Worm (Caenorhabditis elegans): ENCODE results near the gene nos-2.

DNA sequence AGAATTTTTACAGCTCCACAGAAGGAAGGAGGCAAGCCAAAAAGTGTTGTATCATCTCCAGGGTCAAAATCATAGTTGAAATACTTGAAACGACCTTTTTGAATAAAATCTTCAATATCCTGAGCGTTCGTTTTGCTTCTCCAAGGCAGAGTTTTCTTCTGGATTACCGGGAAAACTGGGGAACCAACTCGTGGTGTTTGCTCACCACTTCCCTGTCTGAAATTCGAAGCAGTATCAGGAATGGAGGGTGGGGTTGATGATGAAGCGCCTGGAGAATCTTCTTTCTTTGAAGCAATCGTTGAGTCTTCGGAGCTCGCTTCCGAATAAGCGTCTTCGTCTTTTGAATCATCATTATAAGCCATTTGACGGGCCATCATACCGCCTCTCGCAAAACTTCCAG is 37.7 kb downstream of the nos-2 start:
- TF ChIP-seq unc-62 (GFP tag; optimal IDR thresholded peaks at IDR 0.05): no peak
- no peak for TF ChIP-seq nhr-237 (tag; optimal IDR thresholded peaks at IDR 0.05)
- no peak for TF ChIP-seq pax-3 (tag; optimal IDR thresholded peaks at IDR 0.05)
- no peak for TF ChIP-seq lin-39 (tag; optimal IDR thresholded peaks at IDR 0.05)
- no peak for TF ChIP-seq nhr-11 (tag; optimal IDR thresholded peaks at IDR 0.05)
- TF ChIP-seq pqm-1 (tag; optimal IDR thresholded peaks at IDR 0.05): no peak
- no peak for TF ChIP-seq efl-1 (optimal IDR thresholded peaks at IDR 0.05)
- no peak for TF ChIP-seq efl-1 (GFP tag; optimal IDR thresholded peaks at IDR 0.05 in 1 of 2)
- TF ChIP-seq blmp-1 (tag; optimal IDR thresholded peaks at IDR 0.05): no peak
- TF ChIP-seq zag-1 (tag; optimal IDR thresholded peaks at IDR 0.05): no peak
- no peak for TF ChIP-seq nhr-77 (tag; optimal IDR thresholded peaks at IDR 0.05)
- no peak for TF ChIP-seq fkh-10 (GFP tag; optimal IDR thresholded peaks at IDR 0.05)
- no peak for TF ChIP-seq lin-15B (tag; optimal IDR thresholded peaks at IDR 0.05)
- no peak for TF ChIP-seq dpl-1 (GFP tag; optimal IDR thresholded peaks at IDR 0.05)

Measured in whole organism, L1 larva.